Worm (Caenorhabditis elegans) whole organism, midembryonic: ENCODE results near the gene Y39A1C.1.

Source experiments
- T22C8.4 ChIP-seq: fragments of 200-800 bp; sonication (Bioruptor generic); IDR thresholded peaks from 2 replicates; pipeline ENCODE4 v1.3.6; 2022; ENCODE audit warnings: missing genetic modification characterization, missing compliant biosample characterization
- flt-1 ChIP-seq: fragments of 200-800 bp; sonication (Bioruptor generic); IDR thresholded peaks from 2 replicates; pipeline ENCODE4 v1.3.6; 2022; ENCODE audit warnings: missing genetic modification characterization, missing compliant biosample characterization
- klf-2 ChIP-seq: fragments of 200-800 bp; sonication (Bioruptor generic); conservative IDR thresholded peaks from 2 replicates; pipeline ENCODE4 v1.3.6; 2022; ENCODE audit warnings: missing genetic modification reagents, missing genetic modification characterization, missing compliant biosample characterization
- med-1 ChIP-seq: sonication (generic microtip); optimal IDR thresholded peaks from 2 replicates; lab custom pipeline; 2017; ENCODE audit warnings: missing genetic modification characterization, mild to moderate bottlenecking, missing compliant biosample characterization, antibody characterized with exemption, missing genetic modification reagents; ENCODE audit not compliant: insufficient read depth
- ztf-29 ChIP-seq: fragments of 200-800 bp; sonication (Bioruptor generic); IDR thresholded peaks from 2 replicates; pipeline ENCODE4 v1.3.6; 2022; ENCODE audit warnings: missing genetic modification reagents, missing genetic modification characterization, missing compliant biosample characterization

ce11 chrIII:10870814-10871213, 15.6 kb downstream of the Y39A1C.1 start:
- no peak for TF ChIP-seq ztf-29 (GFP tag; lab: Robert Waterston, UW)
- TF ChIP-seq klf-2 (GFP tag; lab: Robert Waterston, UW), result no peak
- no peak for TF ChIP-seq flt-1 (GFP tag; lab: Robert Waterston, UW)
- TF ChIP-seq med-1 (GFP tag; lab: Kevin White, UChicago), result no peak
- TF ChIP-seq T22C8.4 (GFP tag; lab: Robert Waterston, UW), result no peak
